Worm (Caenorhabditis elegans) whole organism, young adult: Measurements from ENCODE around the gene sfxn-5.

Source experiments
- B0035.1 ChIP-seq: sonication (generic microtip); optimal IDR thresholded peaks from 2 replicates; lab custom pipeline; 2016; ENCODE audit warnings: missing genetic modification characterization, mild to moderate bottlenecking, missing compliant biosample characterization, missing genotype, missing genetic modification reagents
- C06A6.2 ChIP-seq: fragments of 200-800 bp; sonication (Bioruptor generic); conservative IDR thresholded peaks from 2 replicates; pipeline ENCODE4 v1.3.6; 2022; ENCODE audit warnings: missing genetic modification characterization, missing compliant biosample characterization
- D2030.7 ChIP-seq: fragments of 200-800 bp; sonication (Bioruptor generic); IDR thresholded peaks from 2 replicates; pipeline ENCODE4 v1.3.6; 2022; ENCODE audit warnings: missing genetic modification reagents, missing genetic modification characterization, missing compliant biosample characterization
- F23B12.7 ChIP-seq: sonication (generic microtip); optimal IDR thresholded peaks from 2 replicates; lab custom pipeline; 2017; ENCODE audit warnings: missing genetic modification characterization, mild to moderate bottlenecking, missing compliant biosample characterization, antibody characterized with exemption, moderate library complexity; ENCODE audit not compliant: insufficient read depth
- F49E8.2 ChIP-seq: sonication (generic microtip); optimal IDR thresholded peaks from 3 replicates; lab custom pipeline; 2017; ENCODE audit warnings: missing genetic modification characterization, mild to moderate bottlenecking, missing compliant biosample characterization, antibody characterized with exemption, moderate library complexity; ENCODE audit not compliant: insufficient read depth
- F52B5.7 ChIP-seq: sonication (generic microtip); optimal IDR thresholded peaks from 2 replicates; lab custom pipeline; 2016; ENCODE audit warnings: mild to moderate bottlenecking, missing genetic modification characterization, missing compliant biosample characterization
- K12H6.12 ChIP-seq: fragments of 200-800 bp; sonication (Bioruptor generic); optimal IDR thresholded peaks from 2 replicates; lab custom pipeline; 2018; ENCODE audit warnings: mild to moderate bottlenecking, missing genetic modification characterization, missing compliant biosample characterization
- T07F8.4 ChIP-seq: sonication (generic microtip); optimal IDR thresholded peaks from 2 replicates; lab custom pipeline; 2016; ENCODE audit warnings: mild to moderate bottlenecking, missing genetic modification characterization, moderate library complexity, missing compliant biosample characterization
- Y53G8AR.9 ChIP-seq: fragments of 200-800 bp; sonication (Bioruptor generic); conservative IDR thresholded peaks from 2 replicates; pipeline ENCODE4 v1.3.6; 2022; ENCODE audit warnings: missing genetic modification reagents, missing genetic modification characterization, missing compliant biosample characterization
- ZK185.1 ChIP-seq: sonication (generic microtip); optimal IDR thresholded peaks from 2 replicates; lab custom pipeline; 2016; ENCODE audit warnings: mild to moderate bottlenecking, missing genetic modification characterization, missing compliant biosample characterization; ENCODE audit not compliant: poor library complexity, severe bottlenecking
- atf-7 ChIP-seq: sonication (generic microtip); optimal IDR thresholded peaks from 2 replicates; lab custom pipeline; 2017; ENCODE audit warnings: mild to moderate bottlenecking, missing genetic modification characterization, missing compliant biosample characterization
- attf-3 ChIP-seq: fragments of 200-800 bp; sonication (Bioruptor generic); conservative IDR thresholded peaks from 2 replicates; pipeline ENCODE4 v1.3.6; 2022; ENCODE audit warnings: missing genetic modification reagents, missing genetic modification characterization, missing compliant biosample characterization
- cebp-1 ChIP-seq, 2 experiments: fragments of 200-800 bp in 1 of 2; sonication (Bioruptor generic) in 1 of 2; sonication (generic microtip) in 1 of 2; IDR thresholded peaks in 1 of 2; optimal IDR thresholded peaks in 1 of 2; 2 replicates each; pipeline versions ENCODE4 v1.3.6 to Lab custom; 2017 to 2022; ENCODE audit warnings: missing compliant biosample characterization in 2 of 2, missing genetic modification characterization in 2 of 2, mild to moderate bottlenecking in 1 of 2, missing genetic modification reagents in 1 of 2, moderate library complexity in 1 of 2
- ceh-100 ChIP-seq: fragments of 200-800 bp; sonication (Bioruptor generic); IDR thresholded peaks from 2 replicates; pipeline ENCODE4 v1.3.6; 2022; ENCODE audit warnings: missing genetic modification reagents, missing genetic modification characterization, missing compliant biosample characterization
- ceh-27 ChIP-seq: fragments of 200-800 bp; sonication (Bioruptor generic); optimal IDR thresholded peaks from 2 replicates; lab custom pipeline; 2018; ENCODE audit warnings: mild to moderate bottlenecking, missing genetic modification characterization, moderate library complexity, missing compliant biosample characterization
- ceh-40 ChIP-seq: fragments of 200-800 bp; sonication (Bioruptor generic); IDR thresholded peaks from 2 replicates; pipeline ENCODE4 v1.3.6; 2022; ENCODE audit warnings: missing genetic modification characterization, missing compliant biosample characterization
- ceh-58 ChIP-seq: fragments of 200-800 bp; sonication (Bioruptor generic); IDR thresholded peaks from 2 replicates; pipeline ENCODE4 v1.3.6; 2022; ENCODE audit warnings: missing genetic modification characterization, missing compliant biosample characterization
- ceh-79 ChIP-seq: sonication (generic microtip); optimal IDR thresholded peaks from 2 replicates; lab custom pipeline; 2017; ENCODE audit warnings: mild to moderate bottlenecking, missing genetic modification characterization, missing compliant biosample characterization
- chd-7 ChIP-seq: sonication (generic microtip); optimal IDR thresholded peaks from 2 replicates; lab custom pipeline; 2016; ENCODE audit warnings: mild to moderate bottlenecking, missing genetic modification characterization, moderate library complexity, missing compliant biosample characterization
- dox-1 ChIP-seq: fragments of 200-800 bp; sonication (Bioruptor generic); IDR thresholded peaks from 2 replicates; pipeline ENCODE4 v1.3.6; 2022; ENCODE audit warnings: missing genetic modification reagents, missing genetic modification characterization, missing compliant biosample characterization
- dpff-1 ChIP-seq: sonication (generic microtip); optimal IDR thresholded peaks from 2 replicates; lab custom pipeline; 2017; ENCODE audit warnings: mild to moderate bottlenecking, missing genetic modification characterization, missing compliant biosample characterization
- egl-18 ChIP-seq: fragments of 200-800 bp; sonication (Bioruptor generic); IDR thresholded peaks from 2 replicates; pipeline ENCODE4 v1.3.6; 2022; ENCODE audit warnings: missing genetic modification reagents, missing genetic modification characterization, missing compliant biosample characterization
- egl-44 ChIP-seq: fragments of 200-800 bp; sonication (Bioruptor generic); IDR thresholded peaks from 2 replicates; pipeline ENCODE4 v1.3.6; 2022; ENCODE audit warnings: missing genetic modification reagents, missing genetic modification characterization, missing compliant biosample characterization
- hmg-1.2 ChIP-seq: fragments of 200-800 bp; sonication (Bioruptor generic); IDR thresholded peaks from 2 replicates; pipeline ENCODE4 v1.3.6; 2022; ENCODE audit warnings: missing genetic modification reagents, missing genetic modification characterization, missing compliant biosample characterization
- lin-35 ChIP-seq, 3 experiments: fragments of 150-350 bp in 2 of 3; sonication (generic microtip) in 1 of 3; optimal IDR thresholded peaks; 2 replicates each; lab custom pipeline; 2014 to 2018; ENCODE audit warnings: missing biosample characterization in 3 of 3, missing genetic modification characterization in 3 of 3, missing genetic modification reagents in 3 of 3
- lin-54 ChIP-seq: fragments of 200-800 bp; sonication (Bioruptor generic); optimal IDR thresholded peaks from 2 replicates; lab custom pipeline; 2018; ENCODE audit warnings: mild to moderate bottlenecking, missing genetic modification characterization, missing compliant biosample characterization
- lsl-1 ChIP-seq: fragments of 200-800 bp; sonication (Bioruptor generic); optimal IDR thresholded peaks from 2 replicates; lab custom pipeline; 2018; ENCODE audit warnings: mild to moderate bottlenecking, missing genetic modification characterization, moderate library complexity, missing compliant biosample characterization
- madf-10 ChIP-seq: sonication (generic microtip); optimal IDR thresholded peaks from 2 replicates; lab custom pipeline; 2016; ENCODE audit warnings: mild to moderate bottlenecking, missing genetic modification characterization, missing compliant biosample characterization
- madf-3 ChIP-seq: fragments of 200-800 bp; sonication (Bioruptor generic); IDR thresholded peaks from 2 replicates; pipeline ENCODE4 v1.3.6; 2022; ENCODE audit warnings: missing genetic modification reagents, missing genetic modification characterization, missing compliant biosample characterization
- nfyb-1 ChIP-seq: fragments of 200-800 bp; sonication (Bioruptor generic); IDR thresholded peaks from 2 replicates; pipeline ENCODE4 v1.3.6; 2022; ENCODE audit warnings: missing genetic modification reagents, missing genetic modification characterization, missing compliant biosample characterization
- nhr-120 ChIP-seq: fragments of 200-800 bp; sonication (Bioruptor generic); IDR thresholded peaks from 2 replicates; pipeline ENCODE4 v1.3.6; 2022; ENCODE audit warnings: missing genetic modification characterization, missing compliant biosample characterization
- nhr-27 ChIP-seq: fragments of 200-800 bp; sonication (Bioruptor generic); optimal IDR thresholded peaks from 2 replicates; lab custom pipeline; 2018; ENCODE audit warnings: mild to moderate bottlenecking, missing genetic modification characterization, moderate library complexity, missing compliant biosample characterization
- repo-1 ChIP-seq: sonication (generic microtip); optimal IDR thresholded peaks from 2 replicates; lab custom pipeline; 2017; ENCODE audit warnings: mild to moderate bottlenecking, missing genetic modification characterization, missing compliant biosample characterization
- sea-2 ChIP-seq: fragments of 200-800 bp; sonication (Bioruptor generic); IDR thresholded peaks from 2 replicates; pipeline ENCODE4 v1.3.6; 2022; ENCODE audit warnings: missing genetic modification characterization, missing compliant biosample characterization
- snpc-3.4 ChIP-seq: sonication (generic microtip); optimal IDR thresholded peaks from 2 replicates; lab custom pipeline; 2017; ENCODE audit warnings: missing genetic modification characterization, mild to moderate bottlenecking, missing compliant biosample characterization, antibody characterized with exemption, moderate library complexity, missing genotype, missing genetic modification reagents
- tlf-1 ChIP-seq: fragments of 200-800 bp; sonication (Bioruptor generic); optimal IDR thresholded peaks from 2 replicates; lab custom pipeline; 2018; ENCODE audit warnings: mild to moderate bottlenecking, missing genetic modification characterization, missing compliant biosample characterization
- unc-130 ChIP-seq: sonication (generic microtip); optimal IDR thresholded peaks from 2 replicates; lab custom pipeline; 2016; ENCODE audit warnings: missing genetic modification reagents, missing genetic modification characterization, missing compliant biosample characterization
- zfh-2 ChIP-seq: fragments of 200-800 bp; sonication (Bioruptor generic); conservative IDR thresholded peaks from 2 replicates; pipeline ENCODE4 v1.3.6; 2022; ENCODE audit warnings: missing genetic modification reagents, missing genetic modification characterization, missing compliant biosample characterization
- ztf-22 ChIP-seq: fragments of 200-800 bp; sonication (Bioruptor generic); optimal IDR thresholded peaks from 2 replicates; lab custom pipeline; 2018; ENCODE audit warnings: mild to moderate bottlenecking, missing genetic modification characterization, moderate library complexity, missing compliant biosample characterization

sfxn-5 gene

DNA sequence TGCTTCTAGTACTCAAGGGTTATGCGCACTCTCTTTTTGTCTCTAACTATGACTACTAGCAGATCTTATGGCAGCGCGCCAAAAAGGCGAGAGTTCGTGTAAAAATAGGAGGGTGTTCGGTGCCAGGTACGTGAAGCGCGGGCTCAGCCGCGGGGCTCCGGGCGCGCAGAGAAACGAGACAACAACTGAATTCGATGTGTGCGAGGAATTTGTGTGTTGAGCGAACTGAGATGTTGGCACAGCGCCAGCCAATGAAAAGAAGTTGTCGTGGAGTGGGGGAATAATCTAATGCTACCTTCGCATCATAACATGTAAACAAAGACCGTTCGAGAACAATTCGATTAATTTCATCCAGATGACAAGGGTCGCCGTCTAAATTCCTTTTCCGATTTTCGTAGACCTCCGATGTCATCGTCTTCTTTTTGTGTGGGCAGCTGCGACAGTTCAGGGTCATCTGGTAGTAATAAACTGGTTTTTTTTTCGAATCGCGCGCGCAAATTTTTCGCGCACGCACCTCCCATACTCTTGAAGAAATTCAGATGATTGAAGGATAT is 26.6 kb upstream of the sfxn-5 start:
- TF ChIP-seq ztf-22 (peak; percentile 44), tlf-1 (no peak), ceh-100 (GFP tag; lab: Robert Waterston, UW) (no peak), attf-3 (GFP tag; lab: Robert Waterston, UW) (peak; percentile 54; the same call in 1 of the 2 replicates), lsl-1 (GFP tag; lab: Kevin White, UChicago) (no peak), F23B12.7 (tag; lab: Kevin White, UChicago) (no peak), ceh-27 (GFP tag; lab: Kevin White, UChicago) (peak; percentile 28), nhr-120 (no peak), ceh-58 (GFP tag; lab: Robert Waterston, UW) (no peak), ceh-79 (tag; lab: Kevin White, UChicago) (no peak), atf-7 (tag; lab: Kevin White, UChicago) (no peak), lin-35 (GFP tag; optimal IDR thresholded peaks at IDR 0.05; lab: Kevin White, UChicago) (peak in 1 of 3 experiments; percentile 29), egl-44 (GFP tag; lab: Robert Waterston, UW) (0 out of 2 replicates have a peak, but pooled peaks have one; percentile 20), nfyb-1 (GFP tag; lab: Robert Waterston, UW) (0 out of 2 replicates have a peak, but pooled peaks have one; percentile 63), Y53G8AR.9 (GFP tag; lab: Robert Waterston, UW) (0 out of 2 replicates have a peak, but pooled peaks have one; percentile 18), madf-10 (tag; lab: Kevin White, UChicago) (no peak), unc-130 (GFP tag; lab: Kevin White, UChicago) (no peak), F49E8.2 (tag; lab: Kevin White, UChicago) (no peak), chd-7 (tag; lab: Kevin White, UChicago) (peak; percentile 54), madf-3 (GFP tag; lab: Robert Waterston, UW) (no peak), cebp-1 (GFP tag; IDR thresholded peaks at IDR 0.05; lab: Robert Waterston, UW) (no peak), cebp-1 (tag; optimal IDR thresholded peaks at IDR 0.05; lab: Kevin White, UChicago) (peak; percentile 51), T07F8.4 (no peak), hmg-1.2 (GFP tag; lab: Robert Waterston, UW) (peak; percentile 54; the same call in 1 of the 2 replicates), sea-2 (GFP tag; lab: Robert Waterston, UW) (no peak), egl-18 (GFP tag; lab: Robert Waterston, UW) (no peak), ceh-40 (GFP tag; lab: Robert Waterston, UW) (no peak), lin-54 (GFP tag; lab: Kevin White, UChicago) (no peak), snpc-3.4 (tag; lab: Kevin White, UChicago) (no peak), C06A6.2 (no peak), repo-1 (tag; lab: Kevin White, UChicago) (peak; percentile 18), K12H6.12 (tag; lab: Kevin White, UChicago) (peak; percentile 72), dpff-1 (no peak), B0035.1 (tag; lab: Kevin White, UChicago) (no peak), zfh-2 (GFP tag; lab: Robert Waterston, UW) (peak; percentile 80), F52B5.7 (tag; lab: Kevin White, UChicago) (peak; percentile 39), nhr-27 (tag; lab: Kevin White, UChicago) (peak; percentile 20)

DNA sequence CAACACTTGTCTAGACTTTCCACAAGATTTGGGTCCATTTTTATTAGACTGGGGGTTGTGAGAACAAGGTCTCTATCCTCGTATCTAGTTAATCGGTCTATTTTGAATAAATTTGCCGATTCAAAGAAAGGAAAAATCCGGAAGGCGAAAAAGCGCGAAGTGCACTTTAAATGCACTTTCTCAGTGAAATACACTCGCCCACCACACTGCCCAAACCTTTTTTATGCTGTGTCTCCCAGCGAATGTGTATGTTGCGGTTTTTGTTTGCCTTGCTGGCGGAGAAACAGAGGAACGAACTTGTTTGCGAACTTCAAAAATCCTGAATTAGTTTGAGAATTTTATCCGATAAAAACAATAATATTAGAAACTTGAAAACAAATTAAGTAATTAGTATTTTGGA is 25.9 kb upstream of the sfxn-5 start:
- no peak for TF ChIP-seq ZK185.1 (tag; lab: Kevin White, UChicago)
- TF ChIP-seq cebp-1 (GFP tag; IDR thresholded peaks at IDR 0.05; lab: Robert Waterston, UW) = no peak
- peak; percentile 28 for TF ChIP-seq cebp-1 (tag; optimal IDR thresholded peaks at IDR 0.05; lab: Kevin White, UChicago)
- TF ChIP-seq dox-1 (GFP tag; lab: Robert Waterston, UW) = 0 out of 2 replicates have a peak, but pooled peaks have one; percentile 11
- TF ChIP-seq hmg-1.2 (GFP tag; lab: Robert Waterston, UW) = 0 out of 2 replicates have a peak, but pooled peaks have one; percentile 5
- no peak for TF ChIP-seq D2030.7
